Worm (Caenorhabditis elegans) whole organism, young adult: Measurements from ENCODE around the gene srd-32.

Experiments
- efl-1 ChIP-seq: fragments of 150-350 bp; optimal IDR thresholded peaks from 2 replicates; lab custom pipeline; 2014; ENCODE audit warnings: missing biosample characterization, missing genetic modification reagents, missing genetic modification characterization
- lin-26 ChIP-seq: fragments of 200-800 bp; sonication (Bioruptor generic); IDR thresholded peaks from 2 replicates; pipeline ENCODE4 v1.3.6; 2022; ENCODE audit warnings: missing genetic modification reagents, missing genetic modification characterization, missing compliant biosample characterization
- nhr-90 ChIP-seq: sonication (generic microtip); optimal IDR thresholded peaks from 2 replicates; lab custom pipeline; 2016; ENCODE audit warnings: missing genotype, mild to moderate bottlenecking, missing genetic modification characterization, missing compliant biosample characterization
- tlf-1 ChIP-seq: fragments of 200-800 bp; sonication (Bioruptor generic); optimal IDR thresholded peaks from 2 replicates; lab custom pipeline; 2018; ENCODE audit warnings: mild to moderate bottlenecking, missing genetic modification characterization, missing compliant biosample characterization
- unc-62 ChIP-seq: fragments of 150-350 bp; optimal IDR thresholded peaks from 2 replicates; lab custom pipeline; 2014; ENCODE audit warnings: missing biosample characterization, missing genetic modification reagents, missing genetic modification characterization

DNA sequence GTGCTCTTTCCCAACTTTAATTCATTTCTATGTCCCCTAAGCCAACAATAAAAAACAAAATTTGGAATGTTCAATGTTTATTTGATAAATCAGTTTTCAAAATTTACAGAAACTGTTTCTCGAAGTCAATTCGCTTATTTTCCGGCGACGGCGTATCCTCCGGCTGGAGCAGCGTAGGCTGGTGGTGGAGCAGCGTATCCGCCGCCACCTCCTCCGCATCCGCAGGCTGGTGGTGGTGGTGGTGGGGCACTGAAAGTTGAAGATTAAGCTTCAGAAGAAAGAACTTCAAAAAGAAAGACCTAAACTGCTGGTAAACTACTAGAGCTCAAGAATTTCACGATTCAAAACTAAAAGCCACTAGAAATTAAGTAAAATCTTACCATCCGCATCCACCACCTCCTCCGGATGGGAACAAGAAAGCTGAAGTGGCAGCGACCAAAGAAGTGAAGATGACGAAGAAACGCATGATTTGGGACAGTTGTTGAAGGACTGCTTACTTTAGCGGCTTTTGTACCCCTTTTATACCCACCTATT, 52.7 kb downstream of the srd-32 start, which contains the start of gene C02E7.7:
- TF ChIP-seq lin-26 (GFP tag; lab: Robert Waterston, UW): no peak
- no peak for TF ChIP-seq tlf-1 (GFP tag; lab: Kevin White, UChicago)
- TF ChIP-seq nhr-90: no peak
- no peak for TF ChIP-seq efl-1
- no peak for TF ChIP-seq unc-62 (GFP tag; lab: Kevin White, UChicago)
